Worm (Caenorhabditis elegans): ENCODE data around the gene cnnm-3.
A peak's percentile ranks its signal among the peaks of the same experiment; 100 is the strongest.

Gene cnnm-3

ce11 chrX:3089894-3090414 is 44.3 kb upstream of the cnnm-3 start (continued):
- TF ChIP-seq sea-2 (GFP tag; optimal IDR thresholded peaks at IDR 0.05), result no peak
- TF ChIP-seq ceh-16 (tag; optimal IDR thresholded peaks at IDR 0.05), result no peak
- no peak for TF ChIP-seq elt-3 (tag; optimal IDR thresholded peaks at IDR 0.05)
- TF ChIP-seq egl-27 (tag; optimal IDR thresholded peaks at IDR 0.05), result no peak
- no peak for TF ChIP-seq nhr-67 (tag; optimal IDR thresholded peaks at IDR 0.05)
- TF ChIP-seq ztf-4 (tag; optimal IDR thresholded peaks at IDR 0.05), result no peak
- TF ChIP-seq pha-4 (tag; optimal IDR thresholded peaks at IDR 0.05), result peak; percentile 45
- TF ChIP-seq eor-1 (tag; optimal IDR thresholded peaks at IDR 0.05), result no peak
- no peak for TF ChIP-seq unc-62 (GFP tag; optimal IDR thresholded peaks at IDR 0.05)
- TF ChIP-seq nhr-23 (tag; optimal IDR thresholded peaks at IDR 0.05), result no peak
- TF ChIP-seq pqm-1 (tag; optimal IDR thresholded peaks at IDR 0.05), result peak; percentile 75
- TF ChIP-seq skn-1 (tag; optimal IDR thresholded peaks at IDR 0.05), result no peak

- TF ChIP-seq ZK546.5 (tag; optimal IDR thresholded peaks at IDR 0.05), result no peak
- no peak for TF ChIP-seq eor-1 (tag; optimal IDR thresholded peaks at IDR 0.05)
- TF ChIP-seq mdl-1 (tag; optimal IDR thresholded peaks at IDR 0.05), result no peak
- TF ChIP-seq lin-15B (tag; optimal IDR thresholded peaks at IDR 0.05), result no peak
- no peak for TF ChIP-seq nhr-67 (tag; optimal IDR thresholded peaks at IDR 0.05)
- no peak for TF ChIP-seq ceh-82 (tag; optimal IDR thresholded peaks at IDR 0.05)
- no peak for TF ChIP-seq ceh-16 (tag; optimal IDR thresholded peaks at IDR 0.05)
- TF ChIP-seq nfya-1 (tag; optimal IDR thresholded peaks at IDR 0.05; ENCODE audit: insufficient read depth), result no peak
- no peak for TF ChIP-seq nhr-11 (tag; optimal IDR thresholded peaks at IDR 0.05)
- no peak for TF ChIP-seq nhr-76 (tag; optimal IDR thresholded peaks at IDR 0.05)
- no peak for TF ChIP-seq nhr-43 (tag; optimal IDR thresholded peaks at IDR 0.05; ENCODE audit: poor library complexity, severe bottlenecking)
- no peak for TF ChIP-seq ztf-11 (tag; optimal IDR thresholded peaks at IDR 0.05)
- no peak for TF ChIP-seq elt-3 (tag; optimal IDR thresholded peaks at IDR 0.05)
- TF ChIP-seq fkh-10 (GFP tag; optimal IDR thresholded peaks at IDR 0.05), result no peak
- no peak for TF ChIP-seq unc-62 (GFP tag; optimal IDR thresholded peaks at IDR 0.05)
- TF ChIP-seq snpc-4 (tag; optimal IDR thresholded peaks at IDR 0.05), result no peak
- no peak for TF ChIP-seq pqm-1 (tag; optimal IDR thresholded peaks at IDR 0.05)
- TF ChIP-seq tbx-2 (tag; optimal IDR thresholded peaks at IDR 0.05), result no peak
These were observed 43.8 kb upstream of the cnnm-3 start, which contains the start of gene pccb-1 for ce11 chrX:3089423-3089822. pccb-1 (plus strand) TSS chrX:3089549.

- TF ChIP-seq ceh-28 (tag; optimal IDR thresholded peaks at IDR 0.05) (peak; percentile 35), pha-4 (tag; optimal IDR thresholded peaks at IDR 0.05) (peak; percentile 27), nhr-12 (tag; optimal IDR thresholded peaks at IDR 0.05) (no peak), lsy-12 (tag; optimal IDR thresholded peaks at IDR 0.05) (no peak)
These were observed 42.0 kb upstream of the cnnm-3 start for ce11 chrX:3087647-3088046.

ce11 chrX:3087245-3087644 is 41.6 kb upstream of the cnnm-3 start, which contains the start of gene F52E4.5:
F52E4.5 (minus strand) TSS chrX:3087345.
- no peak for TF ChIP-seq daf-12 (tag; optimal IDR thresholded peaks at IDR 0.05)
- no peak for TF ChIP-seq nhr-25 (tag; optimal IDR thresholded peaks at IDR 0.05)
- TF ChIP-seq snpc-4 (tag; optimal IDR thresholded peaks at IDR 0.05), result no peak
- TF ChIP-seq elt-1 (tag; optimal IDR thresholded peaks at IDR 0.05), result no peak
- TF ChIP-seq nfya-1 (tag; optimal IDR thresholded peaks at IDR 0.05; ENCODE audit: insufficient read depth), result no peak
- TF ChIP-seq egl-27 (tag; optimal IDR thresholded peaks at IDR 0.05), result no peak

- TF ChIP-seq mml-1 (tag; optimal IDR thresholded peaks at IDR 0.05), result no peak
- TF ChIP-seq pha-4 (tag; optimal IDR thresholded peaks at IDR 0.05), result no peak
- TF ChIP-seq pqm-1 (tag; optimal IDR thresholded peaks at IDR 0.05), result no peak
- no peak for TF ChIP-seq unc-39 (tag; optimal IDR thresholded peaks at IDR 0.05)
- no peak for TF ChIP-seq nhr-43 (tag; optimal IDR thresholded peaks at IDR 0.05; ENCODE audit: poor library complexity, severe bottlenecking)
- no peak for TF ChIP-seq ceh-82 (tag; optimal IDR thresholded peaks at IDR 0.05)
- no peak for TF ChIP-seq zag-1 (tag; optimal IDR thresholded peaks at IDR 0.05)
- TF ChIP-seq elt-3 (tag; optimal IDR thresholded peaks at IDR 0.05), result no peak
- TF ChIP-seq lsy-12 (tag; optimal IDR thresholded peaks at IDR 0.05), result no peak
- TF ChIP-seq ceh-28 (tag; optimal IDR thresholded peaks at IDR 0.05), result no peak
- no peak for TF ChIP-seq nhr-23 (tag; optimal IDR thresholded peaks at IDR 0.05)
- TF ChIP-seq R02D3.7 (tag; optimal IDR thresholded peaks at IDR 0.05), result no peak
- TF ChIP-seq nhr-11 (tag; optimal IDR thresholded peaks at IDR 0.05), result no peak
- TF ChIP-seq egl-27 (tag; optimal IDR thresholded peaks at IDR 0.05), result no peak
- TF ChIP-seq aly-2 (tag; optimal IDR thresholded peaks at IDR 0.05), result no peak
- no peak for TF ChIP-seq nhr-237 (tag; optimal IDR thresholded peaks at IDR 0.05)
- TF ChIP-seq skn-1 (tag; optimal IDR thresholded peaks at IDR 0.05), result no peak
- no peak for TF ChIP-seq ztf-11 (tag; optimal IDR thresholded peaks at IDR 0.05)
These were observed 35.2 kb upstream of the cnnm-3 start, which contains the start of gene twk-16 for ce11 chrX:3080825-3081224. twk-16 (plus strand) TSS chrX:3081125.
